Worm (Caenorhabditis elegans) whole organism, L2 larva: ENCODE results near the gene fbxa-18.

Experiments
- ceh-82 ChIP-seq: fragments of 150-350 bp; optimal IDR thresholded peaks from 2 replicates; lab custom pipeline; 2014; ENCODE audit warnings: missing biosample characterization, missing genetic modification characterization
- lin-13 ChIP-seq: fragments of 150-350 bp; optimal IDR thresholded peaks from 2 replicates; lab custom pipeline; 2014; ENCODE audit warnings: missing biosample characterization, missing genetic modification reagents, missing genetic modification characterization
- mdl-1 ChIP-seq, 2 experiments: fragments of 150-350 bp in 1 of 2; sonication (generic microtip) in 1 of 2; optimal IDR thresholded peaks; 2 replicates each; lab custom pipeline; 2017; ENCODE audit warnings: missing biosample characterization in 2 of 2, missing genetic modification characterization in 2 of 2
- nhr-237 ChIP-seq: fragments of 150-350 bp; optimal IDR thresholded peaks from 2 replicates; lab custom pipeline; 2014; ENCODE audit warnings: missing biosample characterization, missing genetic modification characterization
- skn-1 ChIP-seq: sonication (generic microtip); optimal IDR thresholded peaks from 2 replicates; lab custom pipeline; 2017; ENCODE audit warnings: missing biosample characterization, missing genetic modification characterization
- unc-55 ChIP-seq: fragments of 150-350 bp; sonication (generic microtip); optimal IDR thresholded peaks from 3 replicates; lab custom pipeline; 2014; ENCODE audit warnings: missing biosample characterization, missing genetic modification reagents, missing genetic modification characterization

ce11 chrV:16180350-16180749 is 37.9 kb downstream of the fbxa-18 start, which contains the start of gene str-106:
- TF ChIP-seq unc-55 (GFP tag; lab: Kevin White, UChicago) (no peak), lin-13 (GFP tag; lab: Kevin White, UChicago) (no peak), skn-1 (tag; lab: Kevin White, UChicago) (no peak), mdl-1 (tag; optimal IDR thresholded peaks at IDR 0.05; lab: Kevin White, UChicago) (no peak), nhr-237 (tag; lab: Kevin White, UChicago) (no peak), ceh-82 (tag; lab: Kevin White, UChicago) (no peak)
